Worm (Caenorhabditis elegans): ENCODE measurements around the gene F23H11.4.
A peak's percentile ranks its signal among the peaks of the same experiment; 100 is the strongest.

The F23H11.4 gene

ce11 chrIII:946250-946725 lies 38.9 kb upstream of the F23H11.4 start, which contains the start of gene fbxa-60 (continued):
- TF ChIP-seq repo-1 (tag; optimal IDR thresholded peaks at IDR 0.05) (no peak), athp-1 (tag; optimal IDR thresholded peaks at IDR 0.05) (no peak), hrde-1 (tag; optimal IDR thresholded peaks at IDR 0.05; ENCODE audit: borderline replicate concordance) (no peak), ccch-3 (GFP tag; optimal IDR thresholded peaks at IDR 0.05) (no peak), somi-1 (GFP tag; optimal IDR thresholded peaks at IDR 0.05) (no peak), ets-4 (GFP tag; optimal IDR thresholded peaks at IDR 0.05) (no peak), nhr-179 (tag; optimal IDR thresholded peaks at IDR 0.05) (no peak), unc-62 (GFP tag; optimal IDR thresholded peaks at IDR 0.05) (peak; percentile 60), lsy-27 (tag; optimal IDR thresholded peaks at IDR 0.05; ENCODE audit: borderline replicate concordance, insufficient read depth) (no peak), B0336.3 (GFP tag; IDR thresholded peaks at IDR 0.05) (no peak), snpc-1.3 (tag; optimal IDR thresholded peaks at IDR 0.05; ENCODE audit: insufficient read depth) (no peak)

- TF ChIP-seq cebp-1 (GFP tag; IDR thresholded peaks at IDR 0.05), result peak; percentile 65; the same call in 1 of the 2 replicates
- TF ChIP-seq cebp-1 (tag; optimal IDR thresholded peaks at IDR 0.05), result peak; percentile 56
- TF ChIP-seq snpc-1.1 (tag; optimal IDR thresholded peaks at IDR 0.05; ENCODE audit: insufficient read depth), result no peak
- TF ChIP-seq sdz-38 (tag; optimal IDR thresholded peaks at IDR 0.05), result no peak
- no peak for TF ChIP-seq xnd-1 (tag; optimal IDR thresholded peaks at IDR 0.05)
- no peak for TF ChIP-seq tlf-1 (GFP tag; optimal IDR thresholded peaks at IDR 0.05)
- TF ChIP-seq tbx-9 (tag; optimal IDR thresholded peaks at IDR 0.05; ENCODE audit: borderline replicate concordance), result no peak
- no peak for TF ChIP-seq K12H6.12 (tag; optimal IDR thresholded peaks at IDR 0.05)
- no peak for TF ChIP-seq B0019.2 (GFP tag; conservative IDR thresholded peaks at IDR 0.05)
- no peak for TF ChIP-seq mes-4 (tag; optimal IDR thresholded peaks at IDR 0.05)
- TF ChIP-seq madf-8 (GFP tag; conservative IDR thresholded peaks at IDR 0.05), result no peak
- no peak for TF ChIP-seq him-1 (tag; optimal IDR thresholded peaks at IDR 0.05)
- no peak for TF ChIP-seq lin-26 (GFP tag; IDR thresholded peaks at IDR 0.05)
- no peak for TF ChIP-seq T26A5.8 (tag; optimal IDR thresholded peaks at IDR 0.05)
- TF ChIP-seq C17E4.6 (GFP tag; IDR thresholded peaks at IDR 0.05), result no peak
- TF ChIP-seq let-607 (tag; optimal IDR thresholded peaks at IDR 0.05), result peak in 1 of 2 experiments; percentile 2
- no peak for TF ChIP-seq ztf-28 (GFP tag; IDR thresholded peaks at IDR 0.05)
- peak; percentile 67 for TF ChIP-seq unc-62 (GFP tag; optimal IDR thresholded peaks at IDR 0.05)
- TF ChIP-seq ceh-58 (GFP tag; IDR thresholded peaks at IDR 0.05), result no peak
- TF ChIP-seq F22D6.2 (tag; optimal IDR thresholded peaks at IDR 0.05), result no peak
- TF ChIP-seq cebp-2 (GFP tag; IDR thresholded peaks at IDR 0.05), result no peak
- no peak for TF ChIP-seq bed-1 (GFP tag; IDR thresholded peaks at IDR 0.05)
- no peak for TF ChIP-seq lir-1 (GFP tag; conservative IDR thresholded peaks at IDR 0.05)
- TF ChIP-seq attf-5 (GFP tag; optimal IDR thresholded peaks at IDR 0.05), result no peak
- no peak for TF ChIP-seq dpff-1 (tag; optimal IDR thresholded peaks at IDR 0.05)
- TF ChIP-seq mel-28 (tag; optimal IDR thresholded peaks at IDR 0.05; ENCODE audit: borderline replicate concordance), result no peak
- no peak for TF ChIP-seq Y53G8AR.9 (GFP tag; conservative IDR thresholded peaks at IDR 0.05)
- TF ChIP-seq B0035.1 (tag; optimal IDR thresholded peaks at IDR 0.05), result no peak
- TF ChIP-seq C06A6.2 (GFP tag; conservative IDR thresholded peaks at IDR 0.05), result no peak
- peak; percentile 55 for TF ChIP-seq nhr-80 (tag; optimal IDR thresholded peaks at IDR 0.05)
Measured at ce11 chrIII:943426-943927, 36.1 kb upstream of the F23H11.4 start, which contains the start of gene fbxa-59. Gene fbxa-59, minus strand, starts transcription at chrIII:943476.
